Fruit fly (Drosophila melanogaster) whole organism, embryonic: ENCODE results near the gene Mrtf.

Experiments used
- CG11085 ChIP-seq: fragments of 200-800 bp; sonication (Bioruptor generic); IDR thresholded peaks from 2 replicates; pipeline ENCODE4 v1.3.6; 2022; ENCODE audit warnings: missing biosample characterization, missing genetic modification characterization
- CG12219 ChIP-seq: fragments of 200-800 bp; sonication (Bioruptor generic); optimal IDR thresholded peaks from 3 replicates; lab custom pipeline; 2018; ENCODE audit warnings: missing biosample characterization, mild to moderate bottlenecking, missing genetic modification characterization
- CG13123 ChIP-seq: fragments of 200-800 bp; sonication (Bioruptor generic); optimal IDR thresholded peaks from 2 replicates; lab custom pipeline; 2016; ENCODE audit warnings: missing biosample characterization, missing genetic modification characterization
- CG13424 ChIP-seq: fragments of 200-800 bp; sonication (Bioruptor generic); optimal IDR thresholded peaks from 2 replicates; lab custom pipeline; 2019; ENCODE audit warnings: missing biosample characterization, mild to moderate bottlenecking, missing genetic modification characterization, moderate library complexity
- CG14965 ChIP-seq: fragments of 200-800 bp; sonication (Bioruptor generic); optimal IDR thresholded peaks from 2 replicates; lab custom pipeline; 2016; ENCODE audit warnings: missing biosample characterization, missing genetic modification characterization, borderline replicate concordance
- CG1647 ChIP-seq: fragments of 200-800 bp; sonication (Bioruptor generic); optimal IDR thresholded peaks from 3 replicates; lab custom pipeline; 2016; ENCODE audit warnings: missing biosample characterization, missing genetic modification characterization
- CG17361 ChIP-seq: fragments of 200-800 bp; sonication (Bioruptor generic); IDR thresholded peaks from 3 replicates; pipeline ENCODE4 v1.3.6; 2022; ENCODE audit warnings: missing biosample characterization, missing genetic modification characterization
- CG18262 ChIP-seq: fragments of 200-800 bp; optimal IDR thresholded peaks from 3 replicates; lab custom pipeline; 2019; ENCODE audit warnings: missing biosample characterization, mild to moderate bottlenecking, missing genetic modification characterization, moderate library complexity
- CG2116 ChIP-seq: fragments of 200-800 bp; sonication (Bioruptor generic); optimal IDR thresholded peaks from 3 replicates; lab custom pipeline; 2018; ENCODE audit warnings: missing biosample characterization, mild to moderate bottlenecking, missing genetic modification characterization
- CG4328 ChIP-seq: fragments of 200-800 bp; sonication (Bioruptor generic); optimal IDR thresholded peaks from 3 replicates; lab custom pipeline; 2017; ENCODE audit warnings: missing biosample characterization, missing genetic modification reagents, missing genetic modification characterization
- CG6272 ChIP-seq: fragments of 200-800 bp; sonication (Bioruptor generic); IDR thresholded peaks from 2 replicates; pipeline ENCODE4 v1.3.6; 2022; ENCODE audit warnings: missing biosample characterization, missing genetic modification characterization
- CG7372 ChIP-seq: fragments of 200-800 bp; sonication (Bioruptor generic); IDR thresholded peaks from 2 replicates; pipeline ENCODE4 v1.3.6; 2022; ENCODE audit warnings: missing biosample characterization, missing genetic modification characterization
- CG8924 ChIP-seq: fragments of 200-800 bp; optimal IDR thresholded peaks from 3 replicates; lab custom pipeline; 2019; ENCODE audit warnings: missing biosample characterization, mild to moderate bottlenecking, missing genetic modification characterization, moderate library complexity
- CG9876 ChIP-seq: fragments of 200-800 bp; sonication (Bioruptor generic); optimal IDR thresholded peaks from 2 replicates; lab custom pipeline; 2016; ENCODE audit warnings: missing biosample characterization, missing genetic modification characterization
- CrebB ChIP-seq: fragments of 200-800 bp; sonication (Bioruptor generic); optimal IDR thresholded peaks from 3 replicates; lab custom pipeline; 2018; ENCODE audit warnings: missing biosample characterization, mild to moderate bottlenecking, missing genetic modification characterization
- D19A ChIP-seq: fragments of 200-800 bp; optimal IDR thresholded peaks from 3 replicates; lab custom pipeline; 2019; ENCODE audit warnings: missing biosample characterization, mild to moderate bottlenecking, missing genetic modification characterization, moderate library complexity
- Doc3 ChIP-seq: fragments of 200-800 bp; sonication (Bioruptor generic); IDR thresholded peaks from 3 replicates; pipeline ENCODE4 v1.3.6; 2022; ENCODE audit warnings: missing biosample characterization, missing genetic modification characterization; ENCODE audit not compliant: partially characterized antibody
- Dp ChIP-seq: fragments of 200-800 bp; sonication (Bioruptor generic); optimal IDR thresholded peaks from 2 replicates; lab custom pipeline; 2018; ENCODE audit warnings: missing biosample characterization, mild to moderate bottlenecking, missing genetic modification characterization, moderate library complexity
- Drgx ChIP-seq: fragments of 200-800 bp; sonication (Bioruptor generic); IDR thresholded peaks from 2 replicates; pipeline ENCODE4 v1.3.6; 2022; ENCODE audit warnings: missing biosample characterization, missing genetic modification characterization
- ERR ChIP-seq: fragments of 200-800 bp; sonication (Bioruptor generic); optimal IDR thresholded peaks from 2 replicates; lab custom pipeline; 2016; ENCODE audit warnings: missing biosample characterization, missing genetic modification characterization
- Gsc ChIP-seq: fragments of 200-800 bp; sonication (Bioruptor generic); IDR thresholded peaks from 2 replicates; pipeline ENCODE4 v1.3.6; 2022; ENCODE audit warnings: missing biosample characterization, missing genetic modification characterization
- HLH4C ChIP-seq: fragments of 200-800 bp; sonication (Bioruptor generic); IDR thresholded peaks from 3 replicates; pipeline ENCODE4 v1.3.6; 2022; ENCODE audit warnings: missing biosample characterization, missing genetic modification characterization; ENCODE audit not compliant: partially characterized antibody
- Hr3 ChIP-seq: fragments of 200-800 bp; sonication (Bioruptor generic); optimal IDR thresholded peaks from 3 replicates; lab custom pipeline; 2016; ENCODE audit warnings: missing biosample characterization, missing genetic modification characterization
- Jarid2 ChIP-seq: fragments of 200-800 bp; sonication (Bioruptor generic); optimal IDR thresholded peaks from 3 replicates; lab custom pipeline; 2017; ENCODE audit warnings: mild to moderate bottlenecking, missing biosample characterization, missing genetic modification reagents, missing genetic modification characterization
- Med ChIP-seq: fragments of 200-800 bp; sonication (Bioruptor generic); peaks from one replicate; lab custom pipeline; 2016; ENCODE audit warnings: missing biosample characterization, missing genetic modification characterization, mild to moderate bottlenecking, inconsistent platforms, moderate library complexity
- NFAT ChIP-seq: fragments of 200-800 bp; sonication (Bioruptor generic); IDR thresholded peaks from 2 replicates; pipeline ENCODE4 v1.3.6; 2022; ENCODE audit warnings: missing biosample characterization, missing genetic modification characterization
- Optix ChIP-seq: fragments of 200-800 bp; sonication (Bioruptor generic); IDR thresholded peaks from 3 replicates; pipeline ENCODE4 v1.3.6; 2022; ENCODE audit warnings: missing biosample characterization, missing genetic modification characterization
- ac ChIP-seq: fragments of 200-800 bp; sonication (Bioruptor generic); optimal IDR thresholded peaks from 3 replicates; lab custom pipeline; 2017; ENCODE audit warnings: missing biosample characterization, mild to moderate bottlenecking, missing genetic modification characterization
- bsh ChIP-seq, 2 experiments: fragments of 200-800 bp; sonication (Bioruptor generic); optimal IDR thresholded peaks; 2 replicates each; lab custom pipeline; 2017 to 2018; ENCODE audit warnings: mild to moderate bottlenecking in 2 of 2, missing biosample characterization in 2 of 2, missing genetic modification characterization in 2 of 2, moderate library complexity in 1 of 2
- corto ChIP-seq: fragments of 200-800 bp; sonication (Bioruptor generic); optimal IDR thresholded peaks from 2 replicates; lab custom pipeline; 2016; ENCODE audit warnings: missing biosample characterization, mild to moderate bottlenecking, missing genetic modification characterization, moderate library complexity
- ems ChIP-seq: fragments of 200-800 bp; sonication (Bioruptor generic); optimal IDR thresholded peaks from 3 replicates; lab custom pipeline; 2016; ENCODE audit warnings: missing biosample characterization, missing genetic modification characterization
- en ChIP-seq: fragments of 200-800 bp; sonication (Bioruptor generic); optimal IDR thresholded peaks from 2 replicates; lab custom pipeline; 2016; ENCODE audit warnings: missing biosample characterization, missing genetic modification characterization
- esg ChIP-seq: fragments of 200-800 bp; sonication (Bioruptor generic); conservative IDR thresholded peaks from 2 replicates; pipeline ENCODE4 v1.3.6; 2022; ENCODE audit warnings: missing biosample characterization, missing genetic modification characterization
- gcm2 ChIP-seq: fragments of 200-800 bp; sonication (Bioruptor generic); optimal IDR thresholded peaks from 2 replicates; lab custom pipeline; 2016; ENCODE audit warnings: missing biosample characterization, missing genetic modification characterization
- nerfin-1 ChIP-seq: fragments of 200-800 bp; sonication (Bioruptor generic); optimal IDR thresholded peaks from 3 replicates; lab custom pipeline; 2019; ENCODE audit warnings: missing biosample characterization, mild to moderate bottlenecking, missing genetic modification characterization, moderate library complexity
- nom ChIP-seq: fragments of 200-800 bp; sonication (Bioruptor generic); optimal IDR thresholded peaks from 2 replicates; lab custom pipeline; 2017; ENCODE audit warnings: missing biosample characterization, missing genetic modification characterization, mild to moderate bottlenecking, moderate library complexity, missing genetic modification reagents
- prd ChIP-seq, 3 experiments: fragments of >200 bp in 2 of 3; fragments of 200-800 bp in 1 of 3; sonication (Bioruptor generic) in 1 of 3; optimal IDR thresholded peaks in 2 of 3; IDR thresholded peaks in 1 of 3; 2 replicates in 2 of 3; 3 replicates in 1 of 3; pipeline versions ENCODE4 v1.3.6 to Lab custom; 2017 to 2022; ENCODE audit warnings: missing biosample characterization in 1 of 3, missing genetic modification characterization in 1 of 3
- pum ChIP-seq: fragments of 200-800 bp; sonication (Bioruptor generic); optimal IDR thresholded peaks from 2 replicates; lab custom pipeline; 2016; ENCODE audit warnings: missing biosample characterization, missing genetic modification characterization
- slbo ChIP-seq: fragments of 200-800 bp; sonication (Bioruptor generic); IDR thresholded peaks from 2 replicates; pipeline ENCODE4 v1.3.6; 2022; ENCODE audit warnings: missing biosample characterization, missing genetic modification characterization
- wor ChIP-seq: fragments of 200-800 bp; sonication (Bioruptor generic); IDR thresholded peaks from 2 replicates; pipeline ENCODE4 v1.3.6; 2022; ENCODE audit warnings: missing biosample characterization, missing genetic modification characterization
- zen ChIP-seq: fragments of 200-800 bp; sonication (Bioruptor generic); optimal IDR thresholded peaks from 3 replicates; lab custom pipeline; 2018; ENCODE audit warnings: missing biosample characterization, mild to moderate bottlenecking, missing genetic modification characterization, moderate library complexity

The Mrtf gene

DNA sequence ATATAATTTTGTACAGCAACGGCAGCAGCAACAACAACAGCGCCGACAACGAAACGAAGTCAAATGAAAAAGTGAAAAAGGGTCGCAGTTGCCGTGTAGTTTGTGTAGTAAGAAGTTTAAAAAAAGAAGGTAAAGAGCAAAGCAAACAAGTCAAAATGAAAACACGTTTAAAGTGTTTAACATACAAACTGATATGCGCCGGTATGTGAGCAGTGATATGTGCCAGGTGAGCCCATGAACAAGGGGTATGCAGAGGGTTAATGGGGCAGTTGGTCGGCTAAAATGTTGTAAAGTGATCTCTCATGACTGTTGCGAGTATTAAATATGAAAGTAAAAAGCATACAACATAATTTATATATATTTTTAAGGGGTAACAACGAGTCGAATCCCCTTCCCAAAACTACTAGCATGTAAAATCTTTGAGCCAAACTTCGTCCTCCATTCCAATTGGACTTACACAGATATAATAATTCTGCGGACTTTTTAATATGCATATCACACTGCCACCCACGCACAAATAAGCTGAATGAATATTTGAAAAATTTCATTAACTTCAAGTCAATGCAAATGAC lies 39.7 kb upstream of the Mrtf start (continued):
- TF ChIP-seq Doc3 (GFP tag; lab: Robert Waterston, UW) (no peak), CG6272 (GFP tag; lab: Robert Waterston, UW) (peak; percentile 73), CG13123 (GFP tag; lab: Kevin White, UChicago) (no peak), CrebB (no peak), CG13424 (tag; lab: Kevin White, UChicago) (peak; percentile 9), pum (peak; percentile 49), esg (GFP tag; lab: Robert Waterston, UW) (peak; percentile 48), en (GFP tag; lab: Kevin White, UChicago) (no peak), CG12219 (GFP tag; lab: Kevin White, UChicago) (no peak), CG1647 (peak; percentile 28), Gsc (GFP tag; lab: Robert Waterston, UW) (no peak; the same call in 1 of the 2 replicates), gcm2 (GFP tag; lab: Kevin White, UChicago) (no peak), CG14965 (GFP tag; lab: Kevin White, UChicago) (peak; percentile 4), slbo (GFP tag; lab: Robert Waterston, UW) (peak; percentile 82), nerfin-1 (peak; percentile 52), CG8924 (tag; lab: Kevin White, UChicago) (peak; percentile 34), zen (tag; lab: Kevin White, UChicago) (peak; percentile 75), Optix (GFP tag; lab: Robert Waterston, UW) (peak; percentile 82)

DNA sequence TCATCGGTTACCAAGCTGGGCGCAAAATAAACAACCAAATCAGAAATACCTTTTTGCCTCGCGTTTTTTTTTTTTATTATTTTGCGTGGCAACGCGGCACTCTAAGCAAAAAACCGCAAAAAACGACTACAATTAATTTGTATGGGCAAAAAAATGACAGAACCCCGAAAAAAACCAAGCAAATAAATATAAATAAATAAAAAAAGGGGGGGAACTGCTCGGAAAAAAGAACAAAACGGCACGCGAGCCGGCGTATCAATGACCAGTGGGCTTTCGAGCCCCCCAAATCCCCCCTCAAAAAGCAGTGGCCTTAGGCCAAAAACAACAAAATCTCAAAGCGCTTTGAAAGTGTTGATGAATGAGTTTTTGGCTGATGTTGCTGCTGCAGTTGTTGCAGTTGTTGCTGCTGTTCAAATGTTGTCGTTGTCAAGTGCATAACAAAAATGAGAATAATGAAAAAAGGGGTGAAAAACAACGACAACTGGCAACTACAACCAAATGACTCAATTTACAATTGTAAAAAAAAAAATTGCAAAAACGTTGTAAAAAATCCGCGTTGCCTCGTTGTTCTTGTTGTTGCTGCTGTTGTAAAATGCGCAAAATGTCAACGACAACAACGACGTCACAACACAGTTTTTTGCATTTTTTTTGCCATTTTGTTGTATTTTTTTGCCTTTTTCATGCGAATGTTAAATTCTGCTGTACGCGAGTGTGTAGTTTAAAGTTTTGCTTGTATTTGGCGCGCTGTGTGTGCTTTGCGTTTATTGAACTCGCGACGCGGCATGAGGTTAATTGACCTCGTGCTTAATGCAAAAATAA lies 39.0 kb upstream of the Mrtf start:
- TF ChIP-seq bsh (GFP tag; optimal IDR thresholded peaks at IDR 0.05; lab: Kevin White, UChicago) (peak in 1 of 2 experiments; percentile 42), D19A (tag; lab: Kevin White, UChicago) (no peak), Dp (GFP tag; lab: Kevin White, UChicago) (no peak), ERR (GFP tag; lab: Kevin White, UChicago) (no peak), nom (GFP tag; lab: Kevin White, UChicago) (peak; percentile 89), CG9876 (GFP tag; lab: Kevin White, UChicago) (no peak), Drgx (peak; percentile 63), corto (peak; percentile 30), CG18262 (tag; lab: Kevin White, UChicago) (no peak)

DNA sequence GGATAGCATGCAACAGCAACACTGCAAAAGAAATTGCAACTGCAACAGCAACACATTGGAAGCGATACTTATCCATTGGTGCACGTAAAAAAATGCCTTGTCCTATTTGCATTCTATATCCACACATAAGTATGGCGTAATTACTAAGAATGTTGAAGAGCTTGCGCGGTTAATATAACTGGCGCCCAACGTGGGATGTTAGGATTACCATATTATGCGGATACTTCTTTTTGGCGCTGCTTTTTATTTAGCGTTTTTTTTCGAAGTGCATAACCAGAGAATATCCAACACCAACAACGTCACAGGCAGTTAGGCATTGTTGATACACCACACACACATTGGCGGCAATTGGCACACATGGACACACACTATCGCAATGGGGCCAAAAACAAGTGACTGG lies 35.7 kb upstream of the Mrtf start:
- TF ChIP-seq NFAT, result no peak
- TF ChIP-seq HLH4C, result no peak
- no peak for TF ChIP-seq CG4328 (GFP tag; lab: Kevin White, UChicago)
- TF ChIP-seq CG17361, result peak; percentile 72
- no peak for TF ChIP-seq prd (optimal IDR thresholded peaks at IDR 0.05; lab: Kevin White, UChicago)
- TF ChIP-seq prd (GFP tag; IDR thresholded peaks at IDR 0.05; lab: Robert Waterston, UW), result 0 out of 3 replicates have a peak, but pooled peaks have one; percentile 7
- TF ChIP-seq Med (GFP tag; lab: Kevin White, UChicago), result peak; percentile 24
- TF ChIP-seq ac (GFP tag; lab: Kevin White, UChicago), result no peak
- no peak for TF ChIP-seq ems
- TF ChIP-seq bsh (GFP tag; optimal IDR thresholded peaks at IDR 0.05; lab: Kevin White, UChicago), result peak in 1 of 2 experiments; percentile 19
- TF ChIP-seq Hr3 (GFP tag; lab: Kevin White, UChicago), result no peak
- TF ChIP-seq CG7372 (GFP tag; lab: Robert Waterston, UW), result no peak
- no peak for TF ChIP-seq wor (GFP tag; lab: Robert Waterston, UW)
- TF ChIP-seq CG2116 (GFP tag; lab: Kevin White, UChicago), result no peak
- TF ChIP-seq Jarid2 (GFP tag; lab: Kevin White, UChicago), result no peak
- TF ChIP-seq CG11085 (GFP tag; lab: Robert Waterston, UW), result no peak
- peak; percentile 88 for TF ChIP-seq Drgx
